Worm (Caenorhabditis elegans) whole organism, L1 larva: ENCODE measurements around the gene F55A11.11.
"Not testable (repeated sequence)": the region's sequence is repeated elsewhere in the genome, so short reads cannot be mapped to it uniquely, and the experiment has no call there.

Source experiments
- C34B4.2 ChIP-seq: sonication (generic microtip); optimal IDR thresholded peaks from 2 replicates; lab custom pipeline; 2017; ENCODE audit warnings: mild to moderate bottlenecking, missing genetic modification characterization, missing compliant biosample characterization
- F16B12.6 ChIP-seq: fragments of 150-350 bp; optimal IDR thresholded peaks from 2 replicates; lab custom pipeline; 2014; ENCODE audit warnings: missing biosample characterization, missing genetic modification characterization
- aha-1 ChIP-seq: fragments of 150-350 bp; optimal IDR thresholded peaks from 2 replicates; lab custom pipeline; 2014; ENCODE audit warnings: missing biosample characterization, missing genetic modification characterization
- alr-1 ChIP-seq: fragments of 200-800 bp; sonication (Bioruptor generic); optimal IDR thresholded peaks from 2 replicates; lab custom pipeline; 2018; ENCODE audit warnings: borderline replicate concordance, mild to moderate bottlenecking, missing genetic modification characterization, missing compliant biosample characterization
- aly-2 ChIP-seq: fragments of 150-350 bp; optimal IDR thresholded peaks from 2 replicates; lab custom pipeline; 2014; ENCODE audit warnings: missing biosample characterization, missing genetic modification characterization
- ama-1 ChIP-seq: fragments of 150-350 bp; optimal IDR thresholded peaks from 2 replicates; lab custom pipeline; 2014
- blmp-1 ChIP-seq: fragments of 150-350 bp; optimal IDR thresholded peaks from 2 replicates; lab custom pipeline; 2014; ENCODE audit warnings: missing biosample characterization, missing genetic modification characterization
- ceh-8 ChIP-seq: fragments of 200-800 bp; sonication (Bioruptor generic); optimal IDR thresholded peaks from 2 replicates; lab custom pipeline; 2018; ENCODE audit warnings: mild to moderate bottlenecking, missing genetic modification characterization, moderate library complexity, missing compliant biosample characterization
- ceh-82 ChIP-seq, 3 experiments: fragments of 150-350 bp in 1 of 3; sonication (generic microtip) in 2 of 3; optimal IDR thresholded peaks; 2 replicates each; lab custom pipeline; 2014 to 2017; ENCODE audit warnings: missing biosample characterization in 3 of 3, missing genetic modification characterization in 3 of 3
- dsc-1 ChIP-seq: sonication (generic microtip); optimal IDR thresholded peaks from 2 replicates; lab custom pipeline; 2016; ENCODE audit warnings: mild to moderate bottlenecking, missing genetic modification characterization, missing compliant biosample characterization
- efl-1 ChIP-seq, 4 experiments: fragments of 150-350 bp; optimal IDR thresholded peaks in 3 of 4; peaks in 1 of 4; 1 replicate in 1 of 4; 2 replicates in 3 of 4; lab custom pipeline; 2014; ENCODE audit warnings: missing biosample characterization in 2 of 4, missing genetic modification characterization in 2 of 4, missing genetic modification reagents in 2 of 4
- egl-13 ChIP-seq: sonication (generic microtip); optimal IDR thresholded peaks from 2 replicates; lab custom pipeline; 2016; ENCODE audit warnings: missing genotype, missing genetic modification reagents, missing genetic modification characterization, missing compliant biosample characterization
- elt-2 ChIP-seq: sonication (generic microtip); optimal IDR thresholded peaks from 2 replicates; lab custom pipeline; 2016; ENCODE audit warnings: missing genetic modification characterization, mild to moderate bottlenecking, inconsistent platforms, missing compliant biosample characterization, missing genetic modification reagents
- elt-3 ChIP-seq, 6 experiments: fragments of 150-350 bp in 1 of 6; sonication (generic microtip); optimal IDR thresholded peaks; 2 replicates each; lab custom pipeline; 2017 to 2018; ENCODE audit warnings: missing biosample characterization in 6 of 6, missing genetic modification characterization in 6 of 6, inconsistent platforms in 1 of 6
- fkh-4 ChIP-seq: sonication (generic microtip); optimal IDR thresholded peaks from 2 replicates; lab custom pipeline; 2016; ENCODE audit warnings: missing compliant biosample characterization, missing genetic modification characterization, borderline replicate concordance
- fkh-8 ChIP-seq: sonication (generic microtip); optimal IDR thresholded peaks from 2 replicates; lab custom pipeline; 2016; ENCODE audit warnings: mild to moderate bottlenecking, missing genetic modification characterization, missing compliant biosample characterization
- grh-1 ChIP-seq: fragments of 200-800 bp; sonication (Bioruptor generic); IDR thresholded peaks from 2 replicates; pipeline ENCODE4 v1.3.6; 2022; ENCODE audit warnings: missing genetic modification reagents, missing genetic modification characterization, missing compliant biosample characterization
- hlh-17 ChIP-seq: fragments of 200-800 bp; sonication (Bioruptor generic); optimal IDR thresholded peaks from 2 replicates; lab custom pipeline; 2018; ENCODE audit warnings: missing genetic modification characterization, mild to moderate bottlenecking, missing compliant biosample characterization, moderate library complexity, borderline replicate concordance
- hlh-4 ChIP-seq: sonication (generic microtip); optimal IDR thresholded peaks from 2 replicates; lab custom pipeline; 2016; ENCODE audit warnings: mild to moderate bottlenecking, missing genetic modification characterization, missing compliant biosample characterization
- hpl-2 ChIP-seq: fragments of 150-350 bp; optimal IDR thresholded peaks from 2 replicates; lab custom pipeline; 2014; ENCODE audit warnings: missing biosample characterization, missing genetic modification reagents, missing genetic modification characterization
- irx-1 ChIP-seq: sonication (generic microtip); optimal IDR thresholded peaks from 2 replicates; lab custom pipeline; 2016; ENCODE audit warnings: missing genetic modification characterization, missing compliant biosample characterization
- jun-1 ChIP-seq: fragments of 150-350 bp; optimal IDR thresholded peaks from 2 replicates; lab custom pipeline; 2014; ENCODE audit warnings: missing biosample characterization, missing genetic modification reagents, missing genetic modification characterization
- lin-15B ChIP-seq: fragments of 150-350 bp; sonication (generic microtip); optimal IDR thresholded peaks from 3 replicates; lab custom pipeline; 2014; ENCODE audit warnings: missing biosample characterization, missing genetic modification characterization
- lin-35 ChIP-seq, 2 experiments: fragments of 150-350 bp; optimal IDR thresholded peaks; 2 replicates each; lab custom pipeline; 2014; ENCODE audit warnings: missing biosample characterization in 2 of 2, missing genetic modification characterization in 2 of 2, missing genetic modification reagents in 2 of 2
- lir-3 ChIP-seq: sonication (generic microtip); optimal IDR thresholded peaks from 2 replicates; lab custom pipeline; 2016; ENCODE audit warnings: mild to moderate bottlenecking, missing genetic modification characterization, moderate library complexity, missing compliant biosample characterization; ENCODE audit not compliant: poor library complexity
- lsy-2 ChIP-seq, 2 experiments: fragments of 150-350 bp; optimal IDR thresholded peaks; 2 replicates each; lab custom pipeline; 2014; ENCODE audit warnings: missing biosample characterization in 2 of 2, missing genetic modification characterization in 2 of 2
- nhr-11 ChIP-seq: fragments of 150-350 bp; optimal IDR thresholded peaks from 2 replicates; lab custom pipeline; 2014; ENCODE audit warnings: missing biosample characterization, missing genetic modification characterization
- nhr-71 ChIP-seq: sonication (generic microtip); optimal IDR thresholded peaks from 2 replicates; lab custom pipeline; 2016; ENCODE audit warnings: mild to moderate bottlenecking, missing genetic modification characterization, moderate library complexity, missing compliant biosample characterization
- nhr-76 ChIP-seq: sonication (generic microtip); optimal IDR thresholded peaks from 2 replicates; lab custom pipeline; 2017; ENCODE audit warnings: missing biosample characterization, missing genetic modification characterization
- nhr-85 ChIP-seq: sonication (generic microtip); peaks from one replicate; lab custom pipeline; 2016; ENCODE audit warnings: missing genetic modification characterization, inconsistent platforms, missing compliant biosample characterization
- pag-3 ChIP-seq: sonication (generic microtip); optimal IDR thresholded peaks from 2 replicates; lab custom pipeline; 2017; ENCODE audit warnings: missing genetic modification characterization, mild to moderate bottlenecking, missing compliant biosample characterization, antibody characterized with exemption, borderline replicate concordance; ENCODE audit not compliant: insufficient read depth
- pax-3 ChIP-seq: fragments of 200-800 bp; sonication (Bioruptor generic); optimal IDR thresholded peaks from 2 replicates; lab custom pipeline; 2018; ENCODE audit warnings: mild to moderate bottlenecking, missing genetic modification characterization, moderate library complexity, missing compliant biosample characterization
- pqm-1 ChIP-seq: sonication (generic microtip); optimal IDR thresholded peaks from 3 replicates; lab custom pipeline; 2017; ENCODE audit warnings: missing biosample characterization, missing genetic modification characterization
- rnt-1 ChIP-seq: sonication (generic microtip); optimal IDR thresholded peaks from 2 replicates; lab custom pipeline; 2016; ENCODE audit warnings: mild to moderate bottlenecking, missing genetic modification characterization, moderate library complexity, missing compliant biosample characterization
- snu-23 ChIP-seq: sonication (generic microtip); optimal IDR thresholded peaks from 2 replicates; lab custom pipeline; 2016; ENCODE audit warnings: missing genetic modification characterization, missing compliant biosample characterization
- sox-4 ChIP-seq: sonication (generic microtip); optimal IDR thresholded peaks from 2 replicates; lab custom pipeline; 2016; ENCODE audit warnings: missing genetic modification characterization, missing compliant biosample characterization
- sptf-1 ChIP-seq: fragments of 150-350 bp; optimal IDR thresholded peaks from 2 replicates; lab custom pipeline; 2014; ENCODE audit warnings: missing biosample characterization, missing genetic modification characterization
- swsn-7 ChIP-seq: sonication (generic microtip); optimal IDR thresholded peaks from 2 replicates; lab custom pipeline; 2016; ENCODE audit warnings: missing genetic modification characterization, missing compliant biosample characterization
- tlp-1 ChIP-seq: fragments of 150-350 bp; optimal IDR thresholded peaks from 2 replicates; lab custom pipeline; 2014; ENCODE audit warnings: missing biosample characterization, missing genetic modification characterization
- unc-130 ChIP-seq: fragments of 150-350 bp; optimal IDR thresholded peaks from 2 replicates; lab custom pipeline; 2017; ENCODE audit warnings: missing biosample characterization, missing genetic modification characterization, inconsistent platforms
- unc-30 ChIP-seq: sonication (generic microtip); optimal IDR thresholded peaks from 2 replicates; lab custom pipeline; 2017; ENCODE audit warnings: missing biosample characterization, missing genetic modification characterization
- unc-86 ChIP-seq: sonication (generic microtip); optimal IDR thresholded peaks from 2 replicates; lab custom pipeline; 2016; ENCODE audit warnings: missing genetic modification characterization, missing compliant biosample characterization
- unc-98 ChIP-seq: fragments of 200-800 bp; sonication (Bioruptor generic); IDR thresholded peaks from 2 replicates; pipeline ENCODE4 v1.3.6; 2022; ENCODE audit warnings: missing genetic modification characterization, missing compliant biosample characterization
- zag-1 ChIP-seq: fragments of 150-350 bp; optimal IDR thresholded peaks from 2 replicates; lab custom pipeline; 2014; ENCODE audit warnings: missing biosample characterization, missing genetic modification characterization
- zip-4 ChIP-seq: fragments of 200-800 bp; sonication (Bioruptor generic); optimal IDR thresholded peaks from 2 replicates; lab custom pipeline; 2018; ENCODE audit warnings: mild to moderate bottlenecking, missing genetic modification characterization, moderate library complexity, missing compliant biosample characterization
- ztf-11 ChIP-seq, 2 experiments: sonication (generic microtip); optimal IDR thresholded peaks; 2 replicates each; lab custom pipeline; 2016 to 2017; ENCODE audit warnings: missing genetic modification characterization in 2 of 2, missing biosample characterization in 1 of 2, missing compliant biosample characterization in 1 of 2
- ztf-4 ChIP-seq: fragments of 150-350 bp; optimal IDR thresholded peaks from 2 replicates; lab custom pipeline; 2014; ENCODE audit warnings: missing biosample characterization, missing genetic modification characterization

F55A11.11 gene

DNA sequence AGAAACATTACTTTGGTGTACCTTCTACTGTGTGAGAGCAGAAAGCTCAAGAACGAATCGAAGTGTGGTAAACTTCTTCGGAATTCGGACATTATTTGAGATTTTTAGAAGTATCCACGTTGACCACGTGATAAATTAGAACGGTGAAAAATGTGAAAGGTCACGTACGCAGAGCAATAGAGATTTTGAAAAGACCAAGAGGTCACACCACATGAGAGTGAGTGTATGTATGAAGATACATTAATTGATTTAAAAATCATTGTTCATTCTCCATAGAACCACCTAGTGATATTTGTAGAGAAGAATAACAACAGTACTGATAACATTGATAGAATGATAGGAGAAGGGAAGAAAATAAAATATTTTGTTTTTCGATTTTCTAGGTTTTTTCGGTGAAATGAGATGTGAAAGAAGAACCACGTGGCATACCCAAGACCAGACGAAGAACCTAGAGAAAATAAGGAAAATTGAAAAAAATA, 39.6 kb downstream of the F55A11.11 start, which contains the start of gene pyc-1 (continued):
- TF ChIP-seq aha-1 (tag; lab: Kevin White, UChicago) = peak; percentile 79
- TF ChIP-seq ztf-4 = peak; percentile 13
- TF ChIP-seq ceh-82 (tag; optimal IDR thresholded peaks at IDR 0.05; lab: Kevin White, UChicago) = no peak
- TF ChIP-seq hpl-2 (GFP tag; lab: Kevin White, UChicago) = no peak
- peak; percentile 37 for TF ChIP-seq elt-2 (tag; lab: Kevin White, UChicago)
- peak; percentile 13 for TF ChIP-seq zip-4 (GFP tag; lab: Kevin White, UChicago)
- peak; percentile 69 for TF ChIP-seq ama-1
- TF ChIP-seq egl-13 = no peak
- TF ChIP-seq nhr-11 = no peak
- no peak for TF ChIP-seq irx-1 (tag; lab: Kevin White, UChicago)
- no peak for TF ChIP-seq fkh-4 (tag; lab: Kevin White, UChicago)
- TF ChIP-seq dsc-1 (tag; lab: Kevin White, UChicago) = no peak
- no peak for TF ChIP-seq nhr-76
- TF ChIP-seq pag-3 (tag; lab: Kevin White, UChicago) = no peak
- TF ChIP-seq F16B12.6 (tag; lab: Kevin White, UChicago) = no peak
- TF ChIP-seq rnt-1 (tag; lab: Kevin White, UChicago) = peak; percentile 50
- TF ChIP-seq pqm-1 (tag; lab: Kevin White, UChicago) = no peak
- TF ChIP-seq sox-4 (tag; lab: Kevin White, UChicago) = no peak
- peak; percentile 62 for TF ChIP-seq nhr-85 (tag; lab: Kevin White, UChicago)
- peak in 5 of 6 experiments; percentile 42 to 82 (median 75) for TF ChIP-seq elt-3 (tag; optimal IDR thresholded peaks at IDR 0.05; lab: Kevin White, UChicago)
- TF ChIP-seq ztf-11 (tag; optimal IDR thresholded peaks at IDR 0.05; lab: Kevin White, UChicago) = no peak
- peak; percentile 6 for TF ChIP-seq blmp-1
- no peak for TF ChIP-seq aly-2 (tag; lab: Kevin White, UChicago)
- TF ChIP-seq lir-3 (tag; lab: Kevin White, UChicago) = peak; percentile 52
- peak; percentile 79 for TF ChIP-seq snu-23 (GFP tag; lab: Kevin White, UChicago)
- TF ChIP-seq jun-1 (tag; lab: Kevin White, UChicago) = no peak
- TF ChIP-seq C34B4.2 = no peak
- TF ChIP-seq tlp-1 = no peak
- peak; percentile 22 to 37 for TF ChIP-seq lsy-2 (tag; optimal IDR thresholded peaks at IDR 0.05; lab: Kevin White, UChicago)
- TF ChIP-seq zag-1 (tag; lab: Kevin White, UChicago) = no peak
- no peak for TF ChIP-seq alr-1

DNA sequence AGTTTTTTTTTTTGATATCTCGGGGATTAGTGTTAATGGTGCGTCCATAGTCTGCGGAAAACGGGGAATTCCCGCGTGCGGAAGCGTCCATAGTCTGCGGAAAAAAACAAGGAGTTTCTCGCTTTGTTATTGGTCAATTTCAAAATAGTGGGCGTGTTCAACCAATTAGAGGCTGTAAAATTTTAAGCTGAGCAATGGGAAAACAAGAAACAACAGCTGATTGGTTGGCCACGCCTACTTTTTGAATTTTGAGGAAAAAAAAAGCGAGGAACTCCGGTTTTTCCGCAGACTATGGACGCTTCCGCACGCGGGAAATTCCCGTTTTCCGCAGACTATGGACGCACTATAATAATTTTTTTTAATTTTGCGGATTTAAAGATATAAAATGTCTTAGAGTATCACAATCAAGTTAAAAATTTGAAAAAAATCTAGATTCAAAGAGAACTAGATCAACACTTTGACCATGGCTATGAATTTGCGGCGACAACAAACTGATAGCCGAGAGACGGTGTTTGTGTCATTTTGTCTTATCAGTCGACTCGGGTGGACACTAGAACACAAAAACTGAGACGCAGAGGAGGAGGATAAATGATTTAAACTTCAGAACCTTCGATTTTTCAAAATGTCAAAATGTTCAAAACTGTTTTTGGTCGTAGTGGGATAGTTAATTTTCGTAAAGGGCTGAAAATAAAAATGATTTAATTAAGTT, 40.3 kb downstream of the F55A11.11 start:
- TF ChIP-seq efl-1 (optimal IDR thresholded peaks at IDR 0.05; lab: Kevin White, UChicago) = not testable (repeated sequence)
- TF ChIP-seq efl-1 (GFP tag; optimal IDR thresholded peaks at IDR 0.05 in 1 of 2; lab: Kevin White, UChicago) = peak in 1 of 2 experiments; percentile 58
- peak; percentile 45 for TF ChIP-seq blmp-1
- TF ChIP-seq elt-3 (tag; optimal IDR thresholded peaks at IDR 0.05; lab: Kevin White, UChicago) = peak in 2 of 6 experiments; percentile 27 to 66
- peak in 1 of 2 experiments; percentile 17 for TF ChIP-seq lin-35 (GFP tag; optimal IDR thresholded peaks at IDR 0.05; lab: Kevin White, UChicago)

DNA sequence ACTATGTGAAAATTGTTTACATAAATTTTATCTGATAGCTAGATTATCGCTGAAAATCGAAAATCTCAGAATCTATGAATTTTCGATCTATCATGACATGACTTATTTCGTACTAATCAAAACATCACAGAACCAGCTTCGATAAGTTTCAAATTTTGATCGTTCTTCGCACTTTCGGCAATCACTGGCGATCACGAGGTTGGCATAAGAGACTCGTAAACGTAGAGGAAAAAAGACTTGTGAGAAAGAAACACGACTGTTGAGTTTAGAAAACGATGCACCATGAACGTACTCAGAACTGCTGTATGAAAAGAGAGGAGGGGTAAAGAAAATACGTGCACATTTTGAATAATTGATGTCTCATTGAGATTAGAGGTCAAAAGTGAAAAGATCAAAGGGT, 41.0 kb downstream of the F55A11.11 start:
- no peak for TF ChIP-seq sptf-1 (tag; lab: Kevin White, UChicago)
- TF ChIP-seq lin-15B (tag; lab: Kevin White, UChicago) = no peak
- peak; percentile 64 for TF ChIP-seq grh-1 (GFP tag; lab: Robert Waterston, UW)
- TF ChIP-seq nhr-71 = peak; percentile 99
- TF ChIP-seq F16B12.6 (tag; lab: Kevin White, UChicago) = no peak
- TF ChIP-seq swsn-7 (tag; lab: Kevin White, UChicago) = peak; percentile 85
- peak; percentile 54 for TF ChIP-seq ama-1
- peak; percentile 75 to 81 for TF ChIP-seq lsy-2 (tag; optimal IDR thresholded peaks at IDR 0.05; lab: Kevin White, UChicago)
- no peak for TF ChIP-seq unc-30 (tag; lab: Kevin White, UChicago)
- TF ChIP-seq ceh-8 (GFP tag; lab: Kevin White, UChicago) = no peak
- peak; percentile 79 for TF ChIP-seq lir-3 (tag; lab: Kevin White, UChicago)
- no peak for TF ChIP-seq unc-86 (tag; lab: Kevin White, UChicago)
- TF ChIP-seq unc-130 (tag; lab: Kevin White, UChicago) = peak; percentile 88
- TF ChIP-seq fkh-8 (tag; lab: Kevin White, UChicago) = no peak
- peak; percentile 93 for TF ChIP-seq ztf-4
- no peak for TF ChIP-seq ztf-11 (tag; optimal IDR thresholded peaks at IDR 0.05; lab: Kevin White, UChicago)
- TF ChIP-seq tlp-1 = no peak
- TF ChIP-seq hlh-17 (GFP tag; lab: Kevin White, UChicago) = no peak
- TF ChIP-seq unc-98 (GFP tag; lab: Robert Waterston, UW) = no peak
- TF ChIP-seq hlh-4 (tag; lab: Kevin White, UChicago) = no peak
- TF ChIP-seq irx-1 (tag; lab: Kevin White, UChicago) = peak; percentile 55
- TF ChIP-seq pax-3 (tag; lab: Kevin White, UChicago) = peak; percentile 37
